Worm (Caenorhabditis elegans) whole organism, L2 larva: ENCODE results near the gene F15A4.5.

Experiments used
- ama-1 ChIP-seq: fragments of 150-350 bp; optimal IDR thresholded peaks from 2 replicates; lab custom pipeline; 2018; ENCODE audit warnings: inconsistent platforms
- crh-2 ChIP-seq: sonication (generic microtip); optimal IDR thresholded peaks from 2 replicates; lab custom pipeline; 2017; ENCODE audit warnings: missing biosample characterization, missing genetic modification characterization
- dmd-4 ChIP-seq: sonication (generic microtip); optimal IDR thresholded peaks from 2 replicates; lab custom pipeline; 2017; ENCODE audit warnings: missing biosample characterization, missing genetic modification characterization
- fos-1 ChIP-seq: fragments of 150-350 bp; optimal IDR thresholded peaks from 2 replicates; lab custom pipeline; 2014; ENCODE audit warnings: missing biosample characterization, missing genetic modification characterization
- gmeb-1 ChIP-seq: fragments of 150-350 bp; optimal IDR thresholded peaks from 2 replicates; lab custom pipeline; 2014; ENCODE audit warnings: missing biosample characterization, missing genetic modification characterization
- mbf-1 ChIP-seq: sonication (generic microtip); optimal IDR thresholded peaks from 2 replicates; lab custom pipeline; 2017; ENCODE audit warnings: missing biosample characterization, missing genetic modification characterization
- sma-3 ChIP-seq: sonication (generic microtip); optimal IDR thresholded peaks from 2 replicates; lab custom pipeline; 2016; ENCODE audit warnings: missing genetic modification reagents, missing genetic modification characterization, missing compliant biosample characterization
- sma-9 ChIP-seq, 2 experiments: fragments of 150-350 bp in 1 of 2; sonication (generic microtip) in 1 of 2; optimal IDR thresholded peaks; 2 replicates each; lab custom pipeline; 2014 to 2016; ENCODE audit warnings: missing genetic modification characterization in 2 of 2, mild to moderate bottlenecking in 1 of 2, missing biosample characterization in 1 of 2, missing compliant biosample characterization in 1 of 2, missing genetic modification reagents in 1 of 2, moderate library complexity in 1 of 2

F15A4.5 gene

DNA sequence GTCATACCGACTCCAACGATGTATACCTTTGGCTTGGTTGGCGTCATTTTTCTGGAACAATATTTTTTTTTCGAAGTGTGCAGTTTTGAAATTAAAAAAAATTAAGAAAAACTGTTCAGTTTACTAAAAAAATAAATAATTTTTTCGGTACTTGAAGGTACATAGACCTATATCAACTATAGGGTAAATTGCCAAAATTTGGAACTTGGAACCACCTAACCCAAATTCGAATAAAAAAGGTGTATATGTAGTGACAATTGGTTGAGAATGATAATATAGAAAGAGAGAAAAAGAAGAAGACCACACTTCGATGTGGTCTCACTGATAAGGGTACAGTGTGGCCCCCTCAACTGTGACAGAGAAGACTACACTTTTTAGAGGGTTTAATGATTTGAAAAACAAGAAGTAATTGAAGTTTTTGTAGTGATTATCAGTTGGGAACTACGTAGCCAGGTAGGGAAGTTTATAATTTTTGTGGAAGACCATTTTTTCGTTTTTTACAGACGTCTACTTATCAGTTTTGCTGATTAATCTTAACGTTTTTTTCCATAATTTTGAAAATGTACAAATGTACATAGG, 45.3 kb downstream of the F15A4.5 start, which contains the start of gene daf-22:
Gene daf-22, minus strand, starts transcription at position 51 of the 579 bp plus-strand sequence.
- TF ChIP-seq fos-1 (tag; lab: Kevin White, UChicago) (peak; percentile 65), sma-9 (GFP tag; optimal IDR thresholded peaks at IDR 0.05; lab: Kevin White, UChicago) (peak; percentile 57), sma-9 (tag; optimal IDR thresholded peaks at IDR 0.05; lab: Kevin White, UChicago) (no peak), crh-2 (peak; percentile 59), dmd-4 (tag; lab: Kevin White, UChicago) (no peak), gmeb-1 (peak; percentile 37), sma-3 (GFP tag; lab: Kevin White, UChicago) (peak; percentile 28), ama-1 (lab: Kevin White, UChicago) (no peak)

DNA sequence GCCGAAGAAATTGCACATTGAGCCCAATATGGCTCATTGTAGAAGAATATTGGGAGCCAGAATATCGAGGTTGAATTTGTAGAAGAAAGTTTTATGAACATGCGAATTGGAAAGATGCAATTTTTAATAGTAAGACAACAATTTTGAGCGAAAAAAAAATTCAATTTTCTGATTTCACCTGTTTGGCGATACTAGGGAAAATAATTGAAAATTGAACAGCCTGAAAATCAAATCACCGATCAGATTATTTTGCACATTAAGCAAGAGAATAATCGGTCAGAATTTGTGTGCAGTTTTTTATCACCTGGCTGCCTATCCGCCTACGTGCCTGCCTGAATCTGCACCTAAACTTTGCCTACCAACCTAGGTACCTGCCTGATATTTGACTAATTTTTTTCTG, 50.6 kb downstream of the F15A4.5 start, which contains the start of gene sre-26:
Gene sre-26, minus strand, starts transcription at position 101 of the 400 bp plus-strand sequence.
- no peak for TF ChIP-seq mbf-1 (tag; lab: Kevin White, UChicago)
- TF ChIP-seq, all 48 proteins: peak for 0
